Fruit fly (Drosophila melanogaster): ENCODE measurements around the gene Pdss2.

DNA sequence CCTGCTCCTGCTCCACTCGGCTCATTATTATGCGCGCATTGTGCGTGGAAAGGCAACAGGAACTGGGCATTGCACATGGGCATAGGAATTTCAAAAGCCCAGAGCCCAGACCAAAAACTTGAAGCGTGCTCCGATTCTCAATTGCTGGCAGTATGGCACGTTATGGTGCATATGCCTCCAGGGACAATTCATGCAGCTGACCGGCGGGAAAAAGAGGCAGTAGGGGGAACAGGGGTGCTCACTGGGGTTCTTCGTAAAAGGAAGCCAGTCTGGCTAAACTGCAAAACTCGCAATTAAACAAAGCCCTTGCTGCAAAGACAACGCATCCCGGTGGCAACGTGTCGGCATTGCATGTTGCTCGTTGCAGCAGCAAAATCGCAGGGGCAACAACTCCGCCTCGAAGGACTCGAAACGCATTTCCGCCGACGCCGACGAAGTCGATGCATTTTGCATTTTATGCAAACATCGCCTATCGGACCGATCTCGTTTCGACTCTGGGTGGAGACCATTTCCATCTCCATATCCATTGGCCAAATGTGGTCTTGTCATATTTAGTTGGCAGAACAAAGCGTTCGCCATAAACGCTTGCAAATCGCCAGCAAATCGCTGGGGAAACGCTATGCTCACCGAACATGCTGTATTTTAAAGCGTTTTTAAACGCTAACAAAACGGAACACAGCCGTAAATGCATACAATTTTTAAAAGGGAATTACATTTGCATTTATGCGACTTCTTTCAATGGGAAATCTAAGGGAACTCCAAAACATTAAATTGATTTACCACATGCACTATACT is 43.1 kb upstream of the Pdss2 start:
- no peak for TF ChIP-seq Hr83 (GFP tag; optimal IDR thresholded peaks at IDR 0.05; ENCODE audit: poor library complexity, severe bottlenecking)
- no peak for TF ChIP-seq fru (GFP tag; optimal IDR thresholded peaks at IDR 0.05)
- TF ChIP-seq OdsH (GFP tag; optimal IDR thresholded peaks at IDR 0.05): no peak
- TF ChIP-seq foxo (GFP tag; optimal IDR thresholded peaks at IDR 0.05): no peak
- TF ChIP-seq Dfd (GFP tag; optimal IDR thresholded peaks at IDR 0.05): no peak
- no peak for TF ChIP-seq dmrt93B (GFP tag; optimal IDR thresholded peaks at IDR 0.05)
- TF ChIP-seq lola (GFP tag; optimal IDR thresholded peaks at IDR 0.05): no peak
- no peak for TF ChIP-seq Dif (GFP tag; optimal IDR thresholded peaks at IDR 0.05; ENCODE audit: partially characterized antibody)
- TF ChIP-seq h (GFP tag; optimal IDR thresholded peaks at IDR 0.05): no peak
- no peak for TF ChIP-seq dsf (GFP tag; optimal IDR thresholded peaks at IDR 0.05; ENCODE audit: borderline replicate concordance)
- TF ChIP-seq Abd-B (GFP tag; optimal IDR thresholded peaks at IDR 0.05): no peak
